Fruit fly (Drosophila melanogaster): ENCODE results near the gene CG9813.

Gene CG9813

DNA sequence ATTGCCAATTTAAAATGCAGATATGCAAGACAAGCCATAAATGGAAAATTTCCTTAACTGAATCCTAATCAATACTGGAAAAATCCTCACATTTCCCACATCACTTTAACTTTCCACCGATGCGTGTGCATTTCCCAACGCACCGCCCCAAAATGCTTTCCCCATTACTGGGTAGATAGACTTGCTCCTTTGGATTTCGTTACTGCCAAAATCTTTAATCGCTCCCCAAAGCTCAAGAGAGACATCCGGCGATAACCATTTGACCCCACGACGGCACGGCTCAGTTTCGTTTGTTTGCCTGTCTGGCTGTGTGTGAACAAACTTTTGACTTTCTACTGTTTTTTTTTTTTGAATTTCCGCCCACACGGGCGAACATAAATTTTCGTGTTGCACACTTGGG lies 10.9 kb upstream of the CG9813 start:
- no peak for TF ChIP-seq Mio (GFP tag; optimal IDR thresholded peaks at IDR 0.05)
- peak; percentile 18 for TF ChIP-seq fru (GFP tag; optimal IDR thresholded peaks at IDR 0.05)
- no peak for TF ChIP-seq Jra (GFP tag; optimal IDR thresholded peaks at IDR 0.05)
- TF ChIP-seq jim (GFP tag; optimal IDR thresholded peaks at IDR 0.05), result no peak
- no peak for TF ChIP-seq tai (GFP tag; optimal IDR thresholded peaks at IDR 0.05)
- TF ChIP-seq CrebA (GFP tag; optimal IDR thresholded peaks at IDR 0.05; ENCODE audit: borderline replicate concordance), result no peak
- TF ChIP-seq dsf (GFP tag; optimal IDR thresholded peaks at IDR 0.05; ENCODE audit: borderline replicate concordance), result no peak

DNA sequence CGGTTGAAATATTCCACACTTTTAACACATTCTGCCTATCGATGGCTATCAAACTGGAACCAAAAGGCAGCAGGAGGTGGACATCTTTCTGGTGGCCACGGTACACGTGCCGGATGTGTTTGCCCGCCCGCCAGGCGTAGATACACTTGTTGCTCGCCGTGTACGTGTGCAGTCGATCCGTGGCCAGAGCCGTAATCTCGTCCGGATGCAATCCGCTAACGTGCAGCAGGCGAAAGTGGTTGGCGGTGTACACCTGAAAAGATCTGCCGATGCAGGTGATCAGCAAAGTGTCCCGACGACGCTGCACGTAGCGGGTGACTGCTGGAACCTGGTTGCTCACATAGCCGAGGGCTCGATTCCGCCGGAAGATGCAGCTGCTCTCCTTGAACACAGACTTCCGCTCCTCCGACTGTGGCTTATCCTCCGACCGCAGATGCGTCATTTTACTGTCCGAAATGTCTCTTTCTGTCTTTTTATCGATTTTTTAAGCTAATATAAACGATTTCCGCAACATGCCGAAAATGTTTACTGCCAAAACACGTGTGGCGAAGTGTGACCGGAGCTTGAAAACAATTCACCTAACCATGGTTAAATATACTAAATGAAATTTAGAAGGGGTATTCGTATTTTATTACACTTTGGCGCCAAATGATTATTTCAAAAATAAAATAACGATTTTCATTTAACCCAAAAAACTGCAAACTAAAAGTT lies 8.7 kb upstream of the CG9813 start, which contains the start of gene CG9799:
CG9799 (minus strand) TSS at position 550 of the 711 bp plus-strand sequence.
- TF ChIP-seq Myc (optimal IDR thresholded peaks at IDR 0.05) (peak; percentile 14), GATAd (GFP tag; optimal IDR thresholded peaks at IDR 0.05) (no peak)

DNA sequence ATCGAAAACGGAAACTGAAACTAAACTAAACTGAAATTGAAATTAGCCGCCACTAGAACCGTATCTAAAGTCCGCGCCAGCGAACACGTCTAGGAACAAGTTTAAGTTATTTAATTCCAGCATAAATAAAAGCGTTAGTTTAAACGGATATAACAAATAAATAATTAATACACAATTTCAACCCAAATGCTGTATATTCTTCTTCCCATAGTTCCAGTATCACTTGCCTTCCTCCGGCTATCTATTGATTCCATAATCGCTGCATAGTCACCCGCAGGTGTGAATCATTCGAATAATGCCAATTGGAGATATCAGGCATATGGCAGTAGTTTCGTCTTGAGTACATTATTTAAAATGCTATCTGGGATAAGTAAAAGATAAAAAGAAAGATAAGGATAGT lies 5.5 kb upstream of the CG9813 start:
- TF ChIP-seq CG32264 (GFP tag; optimal IDR thresholded peaks at IDR 0.05) (no peak), CrebA (GFP tag; optimal IDR thresholded peaks at IDR 0.05; ENCODE audit: borderline replicate concordance) (no peak), dmrt93B (GFP tag; optimal IDR thresholded peaks at IDR 0.05) (no peak), Dfd (GFP tag; optimal IDR thresholded peaks at IDR 0.05) (no peak), h (GFP tag; optimal IDR thresholded peaks at IDR 0.05) (no peak)

DNA sequence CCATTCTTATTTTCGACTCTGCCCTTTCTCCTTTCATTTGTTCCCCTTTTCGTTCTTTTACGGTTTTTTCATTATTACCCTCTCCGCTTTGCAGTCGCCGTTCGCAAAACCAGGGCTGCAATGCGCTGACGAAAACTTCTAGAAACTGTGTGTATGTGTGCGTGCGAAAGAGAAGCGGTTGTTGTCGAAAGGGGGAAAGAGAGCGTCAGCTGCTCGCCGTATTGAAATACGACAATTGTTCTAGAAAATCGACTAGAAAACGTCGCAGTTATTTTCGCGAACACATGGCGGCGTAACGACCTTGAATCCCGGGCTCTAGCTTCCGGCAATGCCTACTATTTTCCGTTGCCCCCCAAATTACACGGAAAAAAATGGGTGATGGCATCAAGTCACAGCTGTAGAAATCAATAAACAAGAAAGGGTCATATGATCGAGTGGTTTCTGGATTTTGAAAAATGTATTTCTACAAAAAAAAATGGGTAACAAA lies 3.1 kb upstream of the CG9813 start:
- TF ChIP-seq lola (GFP tag; optimal IDR thresholded peaks at IDR 0.05), result peak; percentile 56
- TF ChIP-seq ey (GFP tag; optimal IDR thresholded peaks at IDR 0.05), result no peak
- TF ChIP-seq psq (GFP tag; optimal IDR thresholded peaks at IDR 0.05), result peak; percentile 99
- TF ChIP-seq Sp1 (GFP tag; optimal IDR thresholded peaks at IDR 0.05), result no peak

DNA sequence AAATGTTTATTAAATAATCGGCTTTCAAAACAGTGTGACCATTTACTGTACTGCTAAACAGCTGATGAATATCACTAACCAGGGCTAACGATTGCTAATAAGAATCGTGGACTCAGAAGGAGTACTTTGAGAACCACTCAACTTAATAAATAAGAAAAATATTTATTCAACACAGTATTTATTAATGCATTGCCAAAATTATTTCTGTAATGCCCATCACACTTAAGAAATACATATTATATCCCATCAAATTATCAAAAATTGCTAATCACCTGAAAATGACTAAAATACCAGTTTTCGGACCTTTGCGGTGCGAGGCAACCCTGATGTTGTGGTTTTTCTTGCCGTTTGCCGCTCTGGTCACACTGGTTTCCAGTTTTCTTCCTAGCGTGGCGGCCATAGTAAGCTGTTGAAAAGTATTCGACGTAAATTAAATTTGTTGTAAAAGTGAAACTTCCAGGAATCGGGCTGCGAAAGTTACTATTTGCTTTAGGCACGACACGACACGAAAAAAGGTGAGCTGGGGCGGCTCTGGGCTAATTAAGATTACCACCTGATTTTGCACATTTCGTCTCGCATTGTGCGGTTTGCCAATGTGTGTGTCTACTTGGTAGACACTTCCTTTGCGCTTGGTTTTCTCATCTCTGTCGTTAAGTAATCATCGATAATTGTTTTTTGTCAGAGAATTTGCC lies 2.3 kb upstream of the CG9813 start, which contains the start of the genes mRpS21 and Droj2:
mRpS21 (minus strand) TSS at position 66 of the 692 bp plus-strand sequence.
Droj2 (plus strand) TSS at position 363 of the 692 bp plus-strand sequence.
- TF ChIP-seq Dif (GFP tag; optimal IDR thresholded peaks at IDR 0.05; ENCODE audit: partially characterized antibody) (no peak), Dfd (GFP tag; optimal IDR thresholded peaks at IDR 0.05) (no peak), brk (GFP tag; optimal IDR thresholded peaks at IDR 0.05) (peak; percentile 47), CG9705 (GFP tag; optimal IDR thresholded peaks at IDR 0.05) (peak; percentile 54), CrebA (GFP tag; optimal IDR thresholded peaks at IDR 0.05; ENCODE audit: borderline replicate concordance) (no peak), Rel (GFP tag; optimal IDR thresholded peaks at IDR 0.05) (no peak), Rel (tag; optimal IDR thresholded peaks at IDR 0.05) (peak; percentile 59), foxo (GFP tag; optimal IDR thresholded peaks at IDR 0.05) (peak in 1 of 2 experiments; percentile 51), pan (optimal IDR thresholded peaks at IDR 0.05) (no peak), woc (GFP tag; optimal IDR thresholded peaks at IDR 0.05) (peak; percentile 60), OdsH (GFP tag; optimal IDR thresholded peaks at IDR 0.05) (no peak), ey (GFP tag; optimal IDR thresholded peaks at IDR 0.05) (peak; percentile 3), br (GFP tag; optimal IDR thresholded peaks at IDR 0.05) (peak; percentile 21), tai (GFP tag; optimal IDR thresholded peaks at IDR 0.05) (no peak), Myc (optimal IDR thresholded peaks at IDR 0.05) (peak; percentile 47), dl (GFP tag; optimal IDR thresholded peaks at IDR 0.05; ENCODE audit: insufficient read depth in 1 of 2, partially characterized antibody in 2 of 2) (no peak), HLH106 (tag; optimal IDR thresholded peaks at IDR 0.05) (peak; percentile 73), Hr83 (GFP tag; optimal IDR thresholded peaks at IDR 0.05; ENCODE audit: poor library complexity, severe bottlenecking) (no peak), jim (GFP tag; optimal IDR thresholded peaks at IDR 0.05) (no peak), h (GFP tag; optimal IDR thresholded peaks at IDR 0.05) (peak; percentile 49), dsf (GFP tag; optimal IDR thresholded peaks at IDR 0.05; ENCODE audit: borderline replicate concordance) (peak; percentile 33), Sp1 (GFP tag; optimal IDR thresholded peaks at IDR 0.05) (peak; percentile 64), Hr78 (GFP tag; optimal IDR thresholded peaks at IDR 0.05) (no peak), Abd-B (GFP tag; optimal IDR thresholded peaks at IDR 0.05) (no peak), CG32264 (GFP tag; optimal IDR thresholded peaks at IDR 0.05) (no peak), GATAd (GFP tag; optimal IDR thresholded peaks at IDR 0.05) (no peak), Jra (GFP tag; optimal IDR thresholded peaks at IDR 0.05) (peak; percentile 43), Vsx2 (GFP tag; optimal IDR thresholded peaks at IDR 0.05; ENCODE audit: partially characterized antibody) (no peak), fru (GFP tag; optimal IDR thresholded peaks at IDR 0.05) (peak; percentile 46), lola (GFP tag; optimal IDR thresholded peaks at IDR 0.05) (no peak), sv (GFP tag; optimal IDR thresholded peaks at IDR 0.05) (peak; percentile 55), rgr (GFP tag; optimal IDR thresholded peaks at IDR 0.05) (peak; percentile 36), usp (GFP tag; optimal IDR thresholded peaks at IDR 0.05) (no peak), Mio (GFP tag; optimal IDR thresholded peaks at IDR 0.05) (no peak), Hnf4 (GFP tag; optimal IDR thresholded peaks at IDR 0.05) (peak; percentile 46), sage (GFP tag; optimal IDR thresholded peaks at IDR 0.05) (no peak)

Measured in whole organism, wandering third instar larva.